Fruit fly (Drosophila melanogaster): ENCODE results near the gene qless.

qless gene

dm6 chr3R:31220456-31221336 is 31.7 kb downstream of the qless start, which contains the start of gene CG12054:
CG12054 (plus strand) TSS chr3R:31220702.
- TF ChIP-seq GATAd (GFP tag; optimal IDR thresholded peaks at IDR 0.05) = no peak
- peak; percentile 9 for TF ChIP-seq Hr83 (GFP tag; optimal IDR thresholded peaks at IDR 0.05; ENCODE audit: poor library complexity, severe bottlenecking)
- TF ChIP-seq Dif (GFP tag; optimal IDR thresholded peaks at IDR 0.05; ENCODE audit: partially characterized antibody) = peak; percentile 6
- peak; percentile 71 for TF ChIP-seq Myc (optimal IDR thresholded peaks at IDR 0.05)
- TF ChIP-seq dsf (GFP tag; optimal IDR thresholded peaks at IDR 0.05; ENCODE audit: borderline replicate concordance) = no peak
- TF ChIP-seq Abd-B (GFP tag; optimal IDR thresholded peaks at IDR 0.05) = no peak
- peak; percentile 7 for TF ChIP-seq HLH106 (tag; optimal IDR thresholded peaks at IDR 0.05)
- TF ChIP-seq N (GFP tag; optimal IDR thresholded peaks at IDR 0.05) = peak; percentile 15
- no peak for TF ChIP-seq Rel (GFP tag; optimal IDR thresholded peaks at IDR 0.05)
- TF ChIP-seq Rel (tag; optimal IDR thresholded peaks at IDR 0.05) = peak; percentile 48
- TF ChIP-seq CG9705 (GFP tag; optimal IDR thresholded peaks at IDR 0.05) = no peak
- TF ChIP-seq sv (GFP tag; optimal IDR thresholded peaks at IDR 0.05) = no peak
- TF ChIP-seq ey (GFP tag; optimal IDR thresholded peaks at IDR 0.05) = peak; percentile 19
- peak in 1 of 2 experiments; percentile 5 for TF ChIP-seq foxo (GFP tag; optimal IDR thresholded peaks at IDR 0.05)

- peak in 1 of 2 experiments; percentile 30 for TF ChIP-seq foxo (GFP tag; optimal IDR thresholded peaks at IDR 0.05)
- peak; percentile 57 for TF ChIP-seq Hr83 (GFP tag; optimal IDR thresholded peaks at IDR 0.05; ENCODE audit: poor library complexity, severe bottlenecking)
- TF ChIP-seq N (GFP tag; optimal IDR thresholded peaks at IDR 0.05) = peak; percentile 95
- no peak for TF ChIP-seq lola (GFP tag; optimal IDR thresholded peaks at IDR 0.05)
- no peak for TF ChIP-seq Abd-B (GFP tag; optimal IDR thresholded peaks at IDR 0.05)
- TF ChIP-seq rgr (GFP tag; optimal IDR thresholded peaks at IDR 0.05) = peak; percentile 31
- peak; percentile 2 for TF ChIP-seq OdsH (GFP tag; optimal IDR thresholded peaks at IDR 0.05)
- peak; percentile 59 for TF ChIP-seq h (GFP tag; optimal IDR thresholded peaks at IDR 0.05)
- no peak for TF ChIP-seq brk (GFP tag; optimal IDR thresholded peaks at IDR 0.05)
- peak; percentile 14 for TF ChIP-seq Hr78 (GFP tag; optimal IDR thresholded peaks at IDR 0.05)
- TF ChIP-seq Rel (GFP tag; optimal IDR thresholded peaks at IDR 0.05) = no peak
- peak; percentile 61 for TF ChIP-seq Rel (tag; optimal IDR thresholded peaks at IDR 0.05)
- no peak for TF ChIP-seq CrebA (GFP tag; optimal IDR thresholded peaks at IDR 0.05; ENCODE audit: borderline replicate concordance)
- peak; percentile 40 for TF ChIP-seq br (GFP tag; optimal IDR thresholded peaks at IDR 0.05)
- TF ChIP-seq Sp1 (GFP tag; optimal IDR thresholded peaks at IDR 0.05) = peak; percentile 75
- peak; percentile 19 for TF ChIP-seq sv (GFP tag; optimal IDR thresholded peaks at IDR 0.05)
- TF ChIP-seq Myc (optimal IDR thresholded peaks at IDR 0.05) = peak; percentile 4
- TF ChIP-seq dl (GFP tag; optimal IDR thresholded peaks at IDR 0.05; ENCODE audit: insufficient read depth in 1 of 2, partially characterized antibody in 2 of 2) = peak; percentile 16 to 47
- peak; percentile 7 for TF ChIP-seq HLH106 (tag; optimal IDR thresholded peaks at IDR 0.05)
These were observed 33.1 kb downstream of the qless start, which contains the start of gene ATPsynC for dm6 chr3R:31218997-31219992. ATPsynC (minus strand) TSS chr3R:31219630.

dm6 chr3R:31218214-31218876 is 34.1 kb downstream of the qless start:
- no peak for TF ChIP-seq CG32264 (GFP tag; optimal IDR thresholded peaks at IDR 0.05)
- no peak for TF ChIP-seq Rel (GFP tag; optimal IDR thresholded peaks at IDR 0.05)
- peak; percentile 28 for TF ChIP-seq Rel (tag; optimal IDR thresholded peaks at IDR 0.05)
- peak; percentile 51 for TF ChIP-seq Myc (optimal IDR thresholded peaks at IDR 0.05)
- no peak for TF ChIP-seq h (GFP tag; optimal IDR thresholded peaks at IDR 0.05)
- TF ChIP-seq psq (GFP tag; optimal IDR thresholded peaks at IDR 0.05) = no peak
- TF ChIP-seq Dif (GFP tag; optimal IDR thresholded peaks at IDR 0.05; ENCODE audit: partially characterized antibody) = no peak
- no peak for TF ChIP-seq rgr (GFP tag; optimal IDR thresholded peaks at IDR 0.05)
- TF ChIP-seq pan (optimal IDR thresholded peaks at IDR 0.05) = no peak
- no peak for TF ChIP-seq HLH106 (tag; optimal IDR thresholded peaks at IDR 0.05)
- no peak for TF ChIP-seq dmrt93B (GFP tag; optimal IDR thresholded peaks at IDR 0.05)
- TF ChIP-seq brk (GFP tag; optimal IDR thresholded peaks at IDR 0.05) = no peak
- TF ChIP-seq ey (GFP tag; optimal IDR thresholded peaks at IDR 0.05) = no peak
- no peak for TF ChIP-seq Vsx2 (GFP tag; optimal IDR thresholded peaks at IDR 0.05; ENCODE audit: partially characterized antibody)
- no peak for TF ChIP-seq jim (GFP tag; optimal IDR thresholded peaks at IDR 0.05)
- TF ChIP-seq Hr83 (GFP tag; optimal IDR thresholded peaks at IDR 0.05; ENCODE audit: poor library complexity, severe bottlenecking) = no peak
- TF ChIP-seq Hnf4 (GFP tag; optimal IDR thresholded peaks at IDR 0.05) = no peak
- no peak for TF ChIP-seq Jra (GFP tag; optimal IDR thresholded peaks at IDR 0.05)
- TF ChIP-seq Sp1 (GFP tag; optimal IDR thresholded peaks at IDR 0.05) = peak; percentile 6
- TF ChIP-seq Dfd (GFP tag; optimal IDR thresholded peaks at IDR 0.05) = no peak
